Fruit fly (Drosophila melanogaster) whole organism, prepupa: Measurements from ENCODE around the gene Vps29.
A peak's percentile ranks its signal among the peaks of the same experiment; 100 is the strongest.

Source experiments
- CG10631 ChIP-seq: fragments of 200-800 bp; sonication (Bioruptor generic); optimal IDR thresholded peaks from 2 replicates; lab custom pipeline; 2016; ENCODE audit warnings: missing biosample characterization, missing genetic modification characterization
- CG10669 ChIP-seq: fragments of 200-800 bp; sonication (Bioruptor generic); optimal IDR thresholded peaks from 3 replicates; lab custom pipeline; 2018; ENCODE audit warnings: missing biosample characterization, mild to moderate bottlenecking, missing genetic modification characterization, moderate library complexity
- CG11762 ChIP-seq: fragments of 200-800 bp; sonication (Bioruptor generic); optimal IDR thresholded peaks from 3 replicates; lab custom pipeline; 2016; ENCODE audit warnings: missing biosample characterization, missing genetic modification characterization; ENCODE audit not compliant: insufficient read depth
- CG11902 ChIP-seq: fragments of 200-800 bp; sonication (Bioruptor generic); optimal IDR thresholded peaks from 3 replicates; lab custom pipeline; 2016; ENCODE audit warnings: missing biosample characterization, missing genetic modification characterization
- CG3032 ChIP-seq: fragments of 200-800 bp; optimal IDR thresholded peaks from 2 replicates; lab custom pipeline; 2019; ENCODE audit warnings: missing biosample characterization, mild to moderate bottlenecking, missing genetic modification characterization, moderate library complexity
- CG31627 ChIP-seq: fragments of 200-800 bp; sonication (Bioruptor generic); optimal IDR thresholded peaks from 3 replicates; lab custom pipeline; 2016; ENCODE audit warnings: missing biosample characterization, missing genetic modification characterization
- CG32006 ChIP-seq: fragments of 200-800 bp; sonication (Bioruptor generic); optimal IDR thresholded peaks from 3 replicates; lab custom pipeline; 2017; ENCODE audit warnings: missing biosample characterization, mild to moderate bottlenecking, missing genetic modification characterization
- CG34406 ChIP-seq: fragments of 200-800 bp; sonication (Bioruptor generic); optimal IDR thresholded peaks from 3 replicates; lab custom pipeline; 2016; ENCODE audit warnings: missing biosample characterization, missing genetic modification characterization
- CG3919 ChIP-seq: fragments of 200-800 bp; sonication (Bioruptor generic); optimal IDR thresholded peaks from 3 replicates; lab custom pipeline; 2016; ENCODE audit warnings: missing biosample characterization, missing genetic modification characterization
- CG6163 ChIP-seq: fragments of 200-800 bp; sonication (Bioruptor generic); IDR thresholded peaks from 3 replicates; pipeline ENCODE4 v1.3.6; 2022; ENCODE audit warnings: missing biosample characterization, missing genetic modification characterization
- CG8119 ChIP-seq: fragments of 200-800 bp; sonication (Bioruptor generic); IDR thresholded peaks from 3 replicates; pipeline ENCODE4 v1.3.6; 2022; ENCODE audit warnings: missing biosample characterization, missing genetic modification characterization
- CG8319 ChIP-seq: fragments of 200-800 bp; sonication (Bioruptor generic); optimal IDR thresholded peaks from 3 replicates; lab custom pipeline; 2016; ENCODE audit warnings: missing biosample characterization, missing genetic modification characterization
- Eip78C ChIP-seq: fragments of 200-800 bp; sonication (Bioruptor generic); peaks from one replicate; lab custom pipeline; 2016; ENCODE audit warnings: missing biosample characterization, missing genetic modification characterization
- Eip93F ChIP-seq: fragments of 200-800 bp; sonication (Bioruptor generic); optimal IDR thresholded peaks from 2 replicates; lab custom pipeline; 2016; ENCODE audit warnings: missing biosample characterization, mild to moderate bottlenecking, missing genetic modification characterization
- Hr38 ChIP-seq: sonication (Bioruptor generic); optimal IDR thresholded peaks from 2 replicates; lab custom pipeline; 2016; ENCODE audit warnings: missing biosample characterization, missing genetic modification characterization
- Hr4 ChIP-seq: fragments of 200-800 bp; sonication (Bioruptor generic); optimal IDR thresholded peaks from 3 replicates; lab custom pipeline; 2016; ENCODE audit warnings: missing biosample characterization, missing genetic modification characterization
- Lpt ChIP-seq: fragments of 200-800 bp; sonication (Bioruptor generic); optimal IDR thresholded peaks from 3 replicates; lab custom pipeline; 2016; ENCODE audit warnings: missing biosample characterization, missing genetic modification characterization
- Met ChIP-seq: fragments of 200-800 bp; sonication (Bioruptor generic); optimal IDR thresholded peaks from 3 replicates; lab custom pipeline; 2016; ENCODE audit warnings: missing biosample characterization, missing genetic modification characterization
- Sox102F ChIP-seq: fragments of 200-800 bp; sonication (Bioruptor generic); optimal IDR thresholded peaks from 2 replicates; lab custom pipeline; 2016; ENCODE audit warnings: missing biosample characterization, mild to moderate bottlenecking, missing genetic modification characterization
- Sox15 ChIP-seq: fragments of 200-800 bp; sonication (Bioruptor generic); optimal IDR thresholded peaks from 3 replicates; lab custom pipeline; 2016; ENCODE audit warnings: missing biosample characterization, missing genetic modification characterization
- cyc ChIP-seq: fragments of 200-800 bp; sonication (Bioruptor generic); optimal IDR thresholded peaks from 3 replicates; lab custom pipeline; 2016; ENCODE audit warnings: missing biosample characterization, missing genetic modification characterization
- esn ChIP-seq: fragments of 200-800 bp; sonication (Bioruptor generic); optimal IDR thresholded peaks from 2 replicates; lab custom pipeline; 2016; ENCODE audit warnings: missing biosample characterization, mild to moderate bottlenecking, missing genetic modification characterization, moderate library complexity
- fd85E ChIP-seq: fragments of 200-800 bp; sonication (Bioruptor generic); optimal IDR thresholded peaks from 3 replicates; lab custom pipeline; 2016; ENCODE audit warnings: missing biosample characterization, missing genetic modification characterization
- fkh ChIP-seq: fragments of 200-800 bp; sonication (Bioruptor generic); optimal IDR thresholded peaks from 3 replicates; lab custom pipeline; 2017; ENCODE audit warnings: missing biosample characterization, mild to moderate bottlenecking, missing genetic modification characterization, moderate library complexity
- lz ChIP-seq: fragments of 200-800 bp; sonication (Bioruptor generic); optimal IDR thresholded peaks from 3 replicates; lab custom pipeline; 2016; ENCODE audit warnings: missing biosample characterization, missing genetic modification characterization
- pdm3 ChIP-seq: fragments of 200-800 bp; sonication (Bioruptor generic); optimal IDR thresholded peaks from 3 replicates; lab custom pipeline; 2016; ENCODE audit warnings: missing biosample characterization, missing genetic modification characterization
- salr ChIP-seq, 2 experiments: fragments of 200-800 bp; sonication (Bioruptor generic); optimal IDR thresholded peaks; 3 replicates each; lab custom pipeline; 2016 to 2018; ENCODE audit warnings: missing biosample characterization in 2 of 2, missing genetic modification characterization in 2 of 2, mild to moderate bottlenecking in 1 of 2
- spab ChIP-seq: fragments of 200-800 bp; sonication (Bioruptor generic); optimal IDR thresholded peaks from 2 replicates; lab custom pipeline; 2017; ENCODE audit warnings: missing biosample characterization, mild to moderate bottlenecking, missing genetic modification characterization, missing genetic modification reagents
- svp ChIP-seq: fragments of 200-800 bp; sonication (Bioruptor generic); peaks from one replicate; lab custom pipeline; 2016; ENCODE audit warnings: missing biosample characterization, missing genetic modification characterization

Gene Vps29

dm6 chr2L:1118880-1119809 lies 31.4 kb upstream of the Vps29 start (continued):
- TF ChIP-seq Eip93F (GFP tag; lab: Kevin White, UChicago) (peak; percentile 62), CG11902 (peak; percentile 67), svp (GFP tag; lab: Kevin White, UChicago) (peak; percentile 96), Met (GFP tag; lab: Kevin White, UChicago) (peak; percentile 81), Hr4 (GFP tag; lab: Kevin White, UChicago) (peak; percentile 84), pdm3 (GFP tag; lab: Kevin White, UChicago) (peak; percentile 85), CG3919 (GFP tag; lab: Kevin White, UChicago) (peak; percentile 71), CG31627 (GFP tag; lab: Kevin White, UChicago) (peak; percentile 81), cyc (GFP tag; lab: Kevin White, UChicago) (peak; percentile 73), fd85E (GFP tag; lab: Kevin White, UChicago) (peak; percentile 24), salr (GFP tag; optimal IDR thresholded peaks at IDR 0.05; lab: Kevin White, UChicago) (peak in 1 of 2 experiments; percentile 73), Hr38 (no peak), Sox15 (GFP tag; lab: Kevin White, UChicago) (peak; percentile 73), CG11762 (GFP tag; lab: Kevin White, UChicago) (peak; percentile 70), Eip78C (peak; percentile 94), CG8319 (GFP tag; lab: Kevin White, UChicago) (peak; percentile 75), spab (GFP tag; lab: Kevin White, UChicago) (peak; percentile 61), lz (GFP tag; lab: Kevin White, UChicago) (peak; percentile 83), CG10631 (GFP tag; lab: Kevin White, UChicago) (peak; percentile 68), CG10669 (GFP tag; lab: Kevin White, UChicago) (peak; percentile 62)
- TF ChIP-seq, all 60 proteins: peak for 58

- no peak for TF ChIP-seq CG3032 (tag; lab: Kevin White, UChicago)
- peak; percentile 23; the same call in 1 of the 3 replicates for TF ChIP-seq CG6163
Observed at dm6 chr2L:1120206-1120902, 30.2 kb upstream of the Vps29 start.

- TF ChIP-seq spab (GFP tag; lab: Kevin White, UChicago) (no peak), svp (GFP tag; lab: Kevin White, UChicago) (peak; percentile 34), Eip93F (GFP tag; lab: Kevin White, UChicago) (no peak), Lpt (GFP tag; lab: Kevin White, UChicago) (no peak), CG10669 (GFP tag; lab: Kevin White, UChicago) (no peak), esn (GFP tag; lab: Kevin White, UChicago) (no peak), Eip78C (peak; percentile 21), Sox102F (GFP tag; lab: Kevin White, UChicago) (no peak)
Observed at dm6 chr2L:1121942-1122710, 28.4 kb upstream of the Vps29 start.

- TF ChIP-seq CG8119 (GFP tag; lab: Robert Waterston, UW) (no peak), fkh (GFP tag; lab: Kevin White, UChicago) (peak; percentile 29)
Observed at dm6 chr2L:1122711-1122960, 27.9 kb upstream of the Vps29 start.

- TF ChIP-seq Sox15 (GFP tag; lab: Kevin White, UChicago) = no peak
- peak; percentile 72 for TF ChIP-seq svp (GFP tag; lab: Kevin White, UChicago)
- TF ChIP-seq Eip93F (GFP tag; lab: Kevin White, UChicago) = no peak
- no peak for TF ChIP-seq esn (GFP tag; lab: Kevin White, UChicago)
- TF ChIP-seq CG34406 (GFP tag; lab: Kevin White, UChicago) = no peak
- TF ChIP-seq Eip78C = peak; percentile 40
- TF ChIP-seq CG32006 = no peak
- TF ChIP-seq fkh (GFP tag; lab: Kevin White, UChicago) = peak; percentile 82
Observed at dm6 chr2L:1123078-1123818, 27.3 kb upstream of the Vps29 start.
